Worm (Caenorhabditis elegans) whole organism, mixed stage, embryonic: Measurements from ENCODE around the gene srt-69.

Experiments used
- ces-1 ChIP-seq: fragments of 150-350 bp; optimal IDR thresholded peaks from 2 replicates; lab custom pipeline; 2014; ENCODE audit warnings: missing biosample characterization, missing genetic modification reagents, missing genetic modification characterization
- lin-13 ChIP-seq: fragments of 150-350 bp; optimal IDR thresholded peaks from 2 replicates; lab custom pipeline; 2014; ENCODE audit warnings: missing biosample characterization, missing genetic modification characterization
- snpc-4 ChIP-seq: fragments of 150-350 bp; optimal IDR thresholded peaks from 2 replicates; lab custom pipeline; 2014; ENCODE audit warnings: missing biosample characterization, missing genetic modification characterization
- unc-39 ChIP-seq: fragments of 150-350 bp; optimal IDR thresholded peaks from 2 replicates; lab custom pipeline; 2014; ENCODE audit warnings: missing biosample characterization, missing genetic modification characterization
- unc-62 ChIP-seq: fragments of 150-350 bp; optimal IDR thresholded peaks from 2 replicates; lab custom pipeline; 2014; ENCODE audit warnings: missing biosample characterization, missing genetic modification reagents, missing genetic modification characterization

DNA sequence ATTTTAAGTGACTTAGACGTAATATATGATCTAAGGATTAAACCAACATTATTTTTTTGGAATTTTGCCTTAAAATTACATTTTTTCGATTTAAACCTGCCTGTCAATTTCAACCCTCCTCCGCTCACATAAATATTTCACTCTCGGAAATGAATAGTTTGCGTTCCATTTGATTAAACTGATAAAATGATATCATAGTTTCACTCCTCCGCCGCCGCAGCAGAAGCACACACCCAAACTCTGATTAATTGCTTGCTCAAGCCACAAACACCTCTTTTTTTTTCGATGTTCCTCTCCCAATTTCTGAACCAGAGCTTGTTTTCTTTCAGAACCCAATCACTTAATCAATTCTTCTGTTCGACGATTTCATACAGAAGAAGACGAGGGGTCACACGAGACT, 42.4 kb downstream of the srt-69 start, which contains the start of gene Y49G5B.1:
- no peak for TF ChIP-seq unc-62 (GFP tag; lab: Kevin White, UChicago)
- TF ChIP-seq snpc-4 (tag; lab: Kevin White, UChicago) = no peak
- no peak for TF ChIP-seq lin-13 (tag; lab: Kevin White, UChicago)
- no peak for TF ChIP-seq ces-1 (GFP tag; lab: Kevin White, UChicago)
- TF ChIP-seq unc-39 (tag; lab: Kevin White, UChicago) = no peak
